Worm (Caenorhabditis elegans) whole organism, L3 larva: ENCODE measurements around the gene acs-18.
"Not testable (repeated sequence)": the region's sequence is repeated elsewhere in the genome, so short reads cannot be mapped to it uniquely, and the experiment has no call there.

ENCODE experiments used
- R02D3.7 ChIP-seq: fragments of 150-350 bp; optimal IDR thresholded peaks from 2 replicates; lab custom pipeline; 2014; ENCODE audit warnings: missing biosample characterization, missing genetic modification characterization
- ZK546.5 ChIP-seq: sonication (generic microtip); optimal IDR thresholded peaks from 2 replicates; lab custom pipeline; 2017; ENCODE audit warnings: missing biosample characterization, missing genetic modification characterization
- aly-2 ChIP-seq: fragments of 150-350 bp; optimal IDR thresholded peaks from 2 replicates; lab custom pipeline; 2014; ENCODE audit warnings: missing biosample characterization, missing genetic modification characterization
- ceh-28 ChIP-seq: fragments of 150-350 bp; optimal IDR thresholded peaks from 2 replicates; lab custom pipeline; 2014; ENCODE audit warnings: missing biosample characterization, missing genetic modification reagents, missing genetic modification characterization
- ceh-9 ChIP-seq: sonication (generic microtip); optimal IDR thresholded peaks from 2 replicates; lab custom pipeline; 2018; ENCODE audit warnings: missing biosample characterization, missing genetic modification characterization
- egl-27 ChIP-seq: sonication (generic microtip); optimal IDR thresholded peaks from 4 replicates; lab custom pipeline; 2017; ENCODE audit warnings: missing biosample characterization, missing genetic modification reagents, missing genetic modification characterization
- egl-5 ChIP-seq: fragments of 150-350 bp; optimal IDR thresholded peaks from 2 replicates; lab custom pipeline; 2017; ENCODE audit warnings: missing biosample characterization, missing genetic modification reagents, missing genetic modification characterization, inconsistent platforms
- elt-1 ChIP-seq: fragments of 150-350 bp; optimal IDR thresholded peaks from 2 replicates; lab custom pipeline; 2014; ENCODE audit warnings: missing biosample characterization, missing genetic modification characterization
- elt-2 ChIP-seq: sonication (generic microtip); optimal IDR thresholded peaks from 2 replicates; lab custom pipeline; 2016; ENCODE audit warnings: missing genetic modification reagents, mild to moderate bottlenecking, missing genetic modification characterization, missing compliant biosample characterization
- elt-3 ChIP-seq, 3 experiments: fragments of 150-350 bp in 1 of 3; sonication (generic microtip) in 2 of 3; optimal IDR thresholded peaks; 2 replicates in 2 of 3; 4 replicates in 1 of 3; lab custom pipeline; 2014 to 2017; ENCODE audit warnings: missing biosample characterization in 3 of 3, missing genetic modification characterization in 3 of 3
- hmg-11 ChIP-seq: sonication (generic microtip); optimal IDR thresholded peaks from 2 replicates; lab custom pipeline; 2016; ENCODE audit warnings: missing genetic modification characterization, missing compliant biosample characterization
- jun-1 ChIP-seq: fragments of 150-350 bp; optimal IDR thresholded peaks from 2 replicates; lab custom pipeline; 2014; ENCODE audit warnings: missing biosample characterization, missing genetic modification reagents, missing genetic modification characterization
- lin-39 ChIP-seq: fragments of 150-350 bp; optimal IDR thresholded peaks from 2 replicates; lab custom pipeline; 2018; ENCODE audit warnings: missing biosample characterization, missing genetic modification reagents, missing genetic modification characterization
- mml-1 ChIP-seq: fragments of 150-350 bp; sonication (generic microtip); optimal IDR thresholded peaks from 3 replicates; lab custom pipeline; 2014; ENCODE audit warnings: missing biosample characterization, missing genetic modification characterization
- nfya-1 ChIP-seq: sonication (generic microtip); optimal IDR thresholded peaks from 2 replicates; lab custom pipeline; 2017; ENCODE audit warnings: missing genetic modification characterization, mild to moderate bottlenecking, missing compliant biosample characterization, antibody characterized with exemption, moderate library complexity; ENCODE audit not compliant: insufficient read depth
- nhr-11 ChIP-seq: fragments of 150-350 bp; optimal IDR thresholded peaks from 2 replicates; lab custom pipeline; 2014; ENCODE audit warnings: missing biosample characterization, missing genetic modification characterization
- nhr-12 ChIP-seq: fragments of 150-350 bp; optimal IDR thresholded peaks from 2 replicates; lab custom pipeline; 2014; ENCODE audit warnings: missing biosample characterization, missing genetic modification characterization
- nhr-237 ChIP-seq: fragments of 150-350 bp; optimal IDR thresholded peaks from 2 replicates; lab custom pipeline; 2014; ENCODE audit warnings: missing biosample characterization, missing genetic modification characterization
- nhr-25 ChIP-seq: sonication (generic microtip); optimal IDR thresholded peaks from 2 replicates; lab custom pipeline; 2017; ENCODE audit warnings: missing biosample characterization, missing genetic modification characterization
- nhr-28 ChIP-seq: fragments of 150-350 bp; optimal IDR thresholded peaks from 2 replicates; lab custom pipeline; 2014; ENCODE audit warnings: missing biosample characterization, missing genetic modification characterization
- nhr-43 ChIP-seq: sonication (generic microtip); optimal IDR thresholded peaks from 2 replicates; lab custom pipeline; 2016; ENCODE audit warnings: mild to moderate bottlenecking, missing genetic modification characterization, missing compliant biosample characterization; ENCODE audit not compliant: poor library complexity, severe bottlenecking
- nhr-67 ChIP-seq: fragments of 150-350 bp; optimal IDR thresholded peaks from 2 replicates; lab custom pipeline; 2014; ENCODE audit warnings: missing biosample characterization, missing genetic modification characterization
- nhr-76 ChIP-seq: fragments of 150-350 bp; sonication (generic microtip); optimal IDR thresholded peaks from 5 replicates; lab custom pipeline; 2014; ENCODE audit warnings: missing biosample characterization, missing genetic modification characterization
- nhr-77 ChIP-seq: fragments of 150-350 bp; optimal IDR thresholded peaks from 2 replicates; lab custom pipeline; 2014; ENCODE audit warnings: missing biosample characterization, missing genetic modification characterization
- pha-4 ChIP-seq: fragments of 150-350 bp; optimal IDR thresholded peaks from 2 replicates; lab custom pipeline; 2014; ENCODE audit warnings: missing biosample characterization, missing genetic modification reagents, missing genetic modification characterization
- pqm-1 ChIP-seq: fragments of 150-350 bp; optimal IDR thresholded peaks from 2 replicates; lab custom pipeline; 2017; ENCODE audit warnings: missing biosample characterization, missing genetic modification characterization, inconsistent platforms
- sea-2 ChIP-seq: fragments of 150-350 bp; sonication (generic microtip); optimal IDR thresholded peaks from 4 replicates; lab custom pipeline; 2014; ENCODE audit warnings: missing biosample characterization, missing genetic modification reagents, missing genetic modification characterization
- snpc-4 ChIP-seq: fragments of 150-350 bp; optimal IDR thresholded peaks from 2 replicates; lab custom pipeline; 2014; ENCODE audit warnings: missing biosample characterization, missing genetic modification characterization
- unc-39 ChIP-seq: sonication (generic microtip); optimal IDR thresholded peaks from 4 replicates; lab custom pipeline; 2017; ENCODE audit warnings: missing biosample characterization, missing genetic modification characterization
- unc-62 ChIP-seq: fragments of 150-350 bp; sonication (generic microtip); optimal IDR thresholded peaks from 4 replicates; lab custom pipeline; 2014; ENCODE audit warnings: missing biosample characterization, missing genetic modification reagents, missing genetic modification characterization
- zag-1 ChIP-seq: fragments of 150-350 bp; optimal IDR thresholded peaks from 2 replicates; lab custom pipeline; 2014; ENCODE audit warnings: missing biosample characterization, missing genetic modification characterization
- ztf-4 ChIP-seq: fragments of 150-350 bp; optimal IDR thresholded peaks from 2 replicates; lab custom pipeline; 2014; ENCODE audit warnings: missing biosample characterization, missing genetic modification characterization

Gene acs-18

ce11 chrIV:10331882-10332281 lies 18.4 kb upstream of the acs-18 start (continued):
- peak; percentile 84 for TF ChIP-seq pqm-1 (tag; lab: Kevin White, UChicago)

- TF ChIP-seq elt-2 (tag; lab: Kevin White, UChicago) (peak; percentile 81), unc-39 (tag; lab: Kevin White, UChicago) (no peak), nfya-1 (tag; lab: Kevin White, UChicago) (peak; percentile 2), nhr-11 (tag; lab: Kevin White, UChicago) (no peak), hmg-11 (tag; lab: Kevin White, UChicago) (peak; percentile 38), pqm-1 (tag; lab: Kevin White, UChicago) (peak; percentile 6), nhr-25 (tag; lab: Kevin White, UChicago) (peak; percentile 27), elt-3 (tag; optimal IDR thresholded peaks at IDR 0.05; lab: Kevin White, UChicago) (peak in 2 of 3 experiments; percentile 57 to 93)
Measured at ce11 chrIV:10330962-10331361, 17.5 kb upstream of the acs-18 start.

ce11 chrIV:10322650-10323049 lies 9.2 kb upstream of the acs-18 start, which contains the start of gene R09E10.1:
Gene R09E10.1, minus strand, starts transcription at chrIV:10322750.
- TF ChIP-seq ZK546.5 (tag; lab: Kevin White, UChicago); sea-2 (GFP tag; lab: Kevin White, UChicago); nhr-43 (tag; lab: Kevin White, UChicago): not testable (repeated sequence)

ce11 chrIV:10318199-10318598 lies 4.7 kb upstream of the acs-18 start, which contains the start of gene R09E10.2:
Gene R09E10.2, minus strand, starts transcription at chrIV:10318299.
- TF ChIP-seq lin-39 (tag; lab: Kevin White, UChicago), result no peak
- no peak for TF ChIP-seq ztf-4 (tag; lab: Kevin White, UChicago)
- TF ChIP-seq aly-2 (tag; lab: Kevin White, UChicago), result no peak
- TF ChIP-seq unc-62 (GFP tag; lab: Kevin White, UChicago), result no peak
- no peak for TF ChIP-seq nhr-237 (tag; lab: Kevin White, UChicago)
- no peak for TF ChIP-seq nhr-67 (tag; lab: Kevin White, UChicago)
- no peak for TF ChIP-seq nhr-43 (tag; lab: Kevin White, UChicago)
- TF ChIP-seq pha-4 (tag; lab: Kevin White, UChicago), result no peak
- TF ChIP-seq egl-27 (tag; lab: Kevin White, UChicago), result no peak
- no peak for TF ChIP-seq snpc-4 (tag; lab: Kevin White, UChicago)
- TF ChIP-seq nfya-1 (tag; lab: Kevin White, UChicago), result no peak
- TF ChIP-seq ceh-28 (tag; lab: Kevin White, UChicago), result no peak
- TF ChIP-seq sea-2 (GFP tag; lab: Kevin White, UChicago), result no peak
- TF ChIP-seq zag-1 (tag; lab: Kevin White, UChicago), result no peak
- TF ChIP-seq jun-1, result no peak

- no peak for TF ChIP-seq unc-62 (GFP tag; lab: Kevin White, UChicago)
- no peak for TF ChIP-seq nhr-28 (tag; lab: Kevin White, UChicago)
- TF ChIP-seq pqm-1 (tag; lab: Kevin White, UChicago), result no peak
- TF ChIP-seq mml-1 (tag; lab: Kevin White, UChicago), result no peak
- TF ChIP-seq nhr-77 (tag; lab: Kevin White, UChicago), result no peak
- TF ChIP-seq elt-1 (tag; lab: Kevin White, UChicago), result no peak
- no peak for TF ChIP-seq nhr-67 (tag; lab: Kevin White, UChicago)
- TF ChIP-seq nhr-25 (tag; lab: Kevin White, UChicago), result no peak
- no peak for TF ChIP-seq ceh-9
- TF ChIP-seq nhr-76 (tag; lab: Kevin White, UChicago), result no peak
- no peak for TF ChIP-seq zag-1 (tag; lab: Kevin White, UChicago)
- no peak for TF ChIP-seq aly-2 (tag; lab: Kevin White, UChicago)
Measured at ce11 chrIV:10311115-10311514, 2.4 kb downstream of the acs-18 start.

ce11 chrIV:10310329-10310728 lies 3.1 kb downstream of the acs-18 start, which contains the start of gene R09E10.8:
Gene R09E10.8, minus strand, starts transcription at chrIV:10310429.
- TF ChIP-seq R02D3.7 (tag; lab: Kevin White, UChicago) (no peak), egl-5 (tag; lab: Kevin White, UChicago) (no peak), nhr-77 (tag; lab: Kevin White, UChicago) (no peak), jun-1 (no peak), nhr-12 (tag; lab: Kevin White, UChicago) (no peak), egl-27 (tag; lab: Kevin White, UChicago) (no peak)
- TF ChIP-seq, all 47 proteins: peak for 0
